Fruit fly (Drosophila melanogaster) whole organism, embryonic: Measurements from ENCODE around the gene Gs1l.

Source experiments
- B-H1 ChIP-seq: fragments of 200-800 bp; sonication (Bioruptor generic); IDR thresholded peaks from 3 replicates; pipeline ENCODE4 v1.3.6; 2022; ENCODE audit warnings: missing biosample characterization, missing genetic modification characterization
- Bteb2 ChIP-seq: fragments of 200-800 bp; sonication (Bioruptor generic); optimal IDR thresholded peaks from 2 replicates; lab custom pipeline; 2016; ENCODE audit warnings: missing biosample characterization, missing genetic modification characterization
- CG10209 ChIP-seq: fragments of 200-800 bp; sonication (Bioruptor generic); optimal IDR thresholded peaks from 3 replicates; lab custom pipeline; 2017; ENCODE audit warnings: missing biosample characterization, mild to moderate bottlenecking, missing genetic modification characterization, missing genetic modification reagents
- CG11398 ChIP-seq: fragments of 200-800 bp; sonication (Bioruptor generic); optimal IDR thresholded peaks from 2 replicates; lab custom pipeline; 2016; ENCODE audit warnings: missing biosample characterization, missing genetic modification characterization
- CG11504 ChIP-seq: fragments of 200-800 bp; sonication (Bioruptor generic); optimal IDR thresholded peaks from 3 replicates; lab custom pipeline; 2019; ENCODE audit warnings: missing biosample characterization, mild to moderate bottlenecking, missing genetic modification characterization, moderate library complexity
- CG12104 ChIP-seq: fragments of 200-800 bp; sonication (Bioruptor generic); optimal IDR thresholded peaks from 3 replicates; lab custom pipeline; 2016; ENCODE audit warnings: missing biosample characterization, missing genetic modification characterization
- CG12236 ChIP-seq: fragments of 200-800 bp; sonication (Bioruptor generic); optimal IDR thresholded peaks from 2 replicates; lab custom pipeline; 2016; ENCODE audit warnings: missing biosample characterization, missing genetic modification characterization
- CG17829 ChIP-seq: fragments of 200-800 bp; optimal IDR thresholded peaks from 2 replicates; lab custom pipeline; 2019; ENCODE audit warnings: missing biosample characterization, mild to moderate bottlenecking, missing genetic modification characterization, moderate library complexity
- CG1792 ChIP-seq: fragments of 200-800 bp; sonication (Bioruptor generic); optimal IDR thresholded peaks from 2 replicates; lab custom pipeline; 2016; ENCODE audit warnings: missing biosample characterization, missing genetic modification characterization
- CG32532 ChIP-seq: fragments of 200-800 bp; sonication (Bioruptor generic); IDR thresholded peaks from 2 replicates; pipeline ENCODE4 v1.3.6; 2022; ENCODE audit warnings: missing biosample characterization, missing genetic modification characterization
- CG32767 ChIP-seq: fragments of 200-800 bp; sonication (Bioruptor generic); IDR thresholded peaks from 2 replicates; pipeline ENCODE4 v1.3.6; 2022; ENCODE audit warnings: missing biosample characterization, missing genetic modification characterization
- CG4328 ChIP-seq: fragments of 200-800 bp; sonication (Bioruptor generic); optimal IDR thresholded peaks from 3 replicates; lab custom pipeline; 2017; ENCODE audit warnings: missing biosample characterization, missing genetic modification reagents, missing genetic modification characterization
- CG6254 ChIP-seq: fragments of 200-800 bp; sonication (Bioruptor generic); optimal IDR thresholded peaks from 3 replicates; lab custom pipeline; 2017; ENCODE audit warnings: mild to moderate bottlenecking, missing biosample characterization, missing genetic modification reagents, missing genetic modification characterization
- CG6765 ChIP-seq: fragments of 200-800 bp; sonication (Bioruptor generic); optimal IDR thresholded peaks from 3 replicates; lab custom pipeline; 2017; ENCODE audit warnings: missing biosample characterization, mild to moderate bottlenecking, missing genetic modification characterization
- CG7372 ChIP-seq: fragments of 200-800 bp; sonication (Bioruptor generic); IDR thresholded peaks from 2 replicates; pipeline ENCODE4 v1.3.6; 2022; ENCODE audit warnings: missing biosample characterization, missing genetic modification characterization
- CG8281 ChIP-seq: fragments of 200-800 bp; sonication (Bioruptor generic); optimal IDR thresholded peaks from 2 replicates; lab custom pipeline; 2018; ENCODE audit warnings: missing biosample characterization, mild to moderate bottlenecking, missing genetic modification characterization, moderate library complexity
- CG8290 ChIP-seq, 3 experiments: fragments of 200-800 bp; sonication (Bioruptor generic); optimal IDR thresholded peaks; 2 replicates each; lab custom pipeline; 2016 to 2019; ENCODE audit warnings: missing biosample characterization in 3 of 3, missing genetic modification characterization in 3 of 3, mild to moderate bottlenecking in 2 of 3, moderate library complexity in 1 of 3
- CG9215 ChIP-seq: fragments of 200-800 bp; sonication (Bioruptor generic); IDR thresholded peaks from 2 replicates; pipeline ENCODE4 v1.3.6; 2022; ENCODE audit warnings: missing biosample characterization, missing genetic modification characterization
- CG9876 ChIP-seq: fragments of 200-800 bp; sonication (Bioruptor generic); optimal IDR thresholded peaks from 2 replicates; lab custom pipeline; 2016; ENCODE audit warnings: missing biosample characterization, missing genetic modification characterization
- CTCF ChIP-seq: fragments of 200-800 bp; sonication (Bioruptor generic); optimal IDR thresholded peaks from 2 replicates; lab custom pipeline; 2017; ENCODE audit warnings: missing biosample characterization, mild to moderate bottlenecking, missing genetic modification characterization, moderate library complexity
- D19A ChIP-seq: fragments of 200-800 bp; optimal IDR thresholded peaks from 3 replicates; lab custom pipeline; 2019; ENCODE audit warnings: missing biosample characterization, mild to moderate bottlenecking, missing genetic modification characterization, moderate library complexity
- HHEX ChIP-seq: fragments of 200-800 bp; sonication (Bioruptor generic); optimal IDR thresholded peaks from 3 replicates; lab custom pipeline; 2017; ENCODE audit warnings: missing biosample characterization, mild to moderate bottlenecking, missing genetic modification characterization, missing genetic modification reagents
- HLH3B ChIP-seq: fragments of 200-800 bp; sonication (Bioruptor generic); IDR thresholded peaks from 2 replicates; pipeline ENCODE4 v1.3.6; 2022; ENCODE audit warnings: missing biosample characterization, missing genetic modification characterization
- Hand ChIP-seq: fragments of 200-800 bp; sonication (Bioruptor generic); optimal IDR thresholded peaks from 2 replicates; lab custom pipeline; 2017; ENCODE audit warnings: mild to moderate bottlenecking, missing biosample characterization, missing genetic modification reagents, missing genetic modification characterization
- HmgZ ChIP-seq: fragments of 200-800 bp; sonication (Bioruptor generic); optimal IDR thresholded peaks from 2 replicates; lab custom pipeline; 2018; ENCODE audit warnings: missing biosample characterization, mild to moderate bottlenecking, missing genetic modification characterization
- Hmr ChIP-seq: fragments of 200-800 bp; sonication (Bioruptor generic); optimal IDR thresholded peaks from 3 replicates; lab custom pipeline; 2017; ENCODE audit warnings: mild to moderate bottlenecking, missing biosample characterization, missing genetic modification reagents, missing genetic modification characterization
- Hsf ChIP-seq: fragments of 200-800 bp; sonication (Bioruptor generic); optimal IDR thresholded peaks from 3 replicates; lab custom pipeline; 2016; ENCODE audit warnings: missing biosample characterization, missing genetic modification characterization
- MESR4 ChIP-seq: fragments of 200-800 bp; sonication (Bioruptor generic); optimal IDR thresholded peaks from 2 replicates; lab custom pipeline; 2018; ENCODE audit warnings: missing biosample characterization, mild to moderate bottlenecking, missing genetic modification characterization, moderate library complexity
- NfI ChIP-seq: fragments of 200-800 bp; sonication (Bioruptor generic); optimal IDR thresholded peaks from 3 replicates; lab custom pipeline; 2018; ENCODE audit warnings: missing biosample characterization, mild to moderate bottlenecking, missing genetic modification characterization, moderate library complexity
- Opbp ChIP-seq: fragments of 200-800 bp; sonication (Bioruptor generic); IDR thresholded peaks from 3 replicates; pipeline ENCODE4 v1.3.6; 2022; ENCODE audit warnings: missing biosample characterization, missing genetic modification characterization; ENCODE audit not compliant: partially characterized antibody
- PHDP ChIP-seq: fragments of 200-800 bp; sonication (Bioruptor generic); optimal IDR thresholded peaks from 3 replicates; lab custom pipeline; 2018; ENCODE audit warnings: missing biosample characterization, mild to moderate bottlenecking, missing genetic modification characterization, moderate library complexity
- Pdp1 ChIP-seq, 2 experiments: fragments of 200-800 bp; sonication (Bioruptor generic); optimal IDR thresholded peaks; 3 replicates each; lab custom pipeline; 2016; ENCODE audit warnings: missing biosample characterization in 2 of 2, missing genetic modification characterization in 2 of 2, mild to moderate bottlenecking in 1 of 2, moderate library complexity in 1 of 2
- Sin3A ChIP-seq: fragments of >200 bp; optimal IDR thresholded peaks from 2 replicates; lab custom pipeline; 2018
- Tbp ChIP-seq: fragments of >200 bp; optimal IDR thresholded peaks from 2 replicates; lab custom pipeline; 2018; ENCODE audit warnings: missing biosample characterization, missing genetic modification characterization
- Vsx1 ChIP-seq: fragments of 200-800 bp; sonication (Bioruptor generic); optimal IDR thresholded peaks from 2 replicates; lab custom pipeline; 2017; ENCODE audit warnings: missing biosample characterization, mild to moderate bottlenecking, missing genetic modification characterization, missing genetic modification reagents
- Xbp1 ChIP-seq: fragments of 200-800 bp; sonication (Bioruptor generic); optimal IDR thresholded peaks from 3 replicates; lab custom pipeline; 2016; ENCODE audit warnings: missing biosample characterization, mild to moderate bottlenecking, missing genetic modification characterization
- ac ChIP-seq: fragments of 200-800 bp; sonication (Bioruptor generic); optimal IDR thresholded peaks from 3 replicates; lab custom pipeline; 2017; ENCODE audit warnings: missing biosample characterization, mild to moderate bottlenecking, missing genetic modification characterization
- ap ChIP-seq: fragments of 200-800 bp; sonication (Bioruptor generic); IDR thresholded peaks from 2 replicates; pipeline ENCODE4 v1.3.6; 2022; ENCODE audit warnings: missing biosample characterization, missing genetic modification characterization
- dimm ChIP-seq: fragments of 200-800 bp; sonication (Bioruptor generic); IDR thresholded peaks from 2 replicates; pipeline ENCODE4 v1.3.6; 2022; ENCODE audit warnings: missing biosample characterization, missing genetic modification characterization
- fd64A ChIP-seq: fragments of 200-800 bp; sonication (Bioruptor generic); optimal IDR thresholded peaks from 3 replicates; lab custom pipeline; 2018; ENCODE audit warnings: missing biosample characterization, mild to moderate bottlenecking, missing genetic modification characterization
- gfzf ChIP-seq: fragments of 200-800 bp; sonication (Bioruptor generic); optimal IDR thresholded peaks from 2 replicates; lab custom pipeline; 2016; ENCODE audit warnings: missing biosample characterization, mild to moderate bottlenecking, missing genetic modification characterization, moderate library complexity
- gt ChIP-seq: fragments of 200-800 bp; sonication (Bioruptor generic); IDR thresholded peaks from 2 replicates; pipeline ENCODE4 v1.3.6; 2022; ENCODE audit warnings: missing biosample characterization, missing genetic modification characterization
- nau ChIP-seq: fragments of 200-800 bp; sonication (Bioruptor generic); optimal IDR thresholded peaks from 3 replicates; lab custom pipeline; 2017; ENCODE audit warnings: missing biosample characterization, mild to moderate bottlenecking, missing genetic modification characterization, missing genetic modification reagents
- run ChIP-seq: fragments of 200-800 bp; sonication (Bioruptor generic); optimal IDR thresholded peaks from 3 replicates; lab custom pipeline; 2018; ENCODE audit warnings: missing biosample characterization, mild to moderate bottlenecking, missing genetic modification characterization
- salm ChIP-seq: fragments of 200-800 bp; sonication (Bioruptor generic); optimal IDR thresholded peaks from 2 replicates; lab custom pipeline; 2018; ENCODE audit warnings: missing biosample characterization, mild to moderate bottlenecking, missing genetic modification characterization
- sisA ChIP-seq: fragments of 200-800 bp; sonication (Bioruptor generic); IDR thresholded peaks from 2 replicates; pipeline ENCODE4 v1.3.6; 2022; ENCODE audit warnings: missing biosample characterization, missing genetic modification characterization
- slou ChIP-seq: fragments of 200-800 bp; sonication (Bioruptor generic); optimal IDR thresholded peaks from 3 replicates; lab custom pipeline; 2016; ENCODE audit warnings: missing biosample characterization, missing genetic modification characterization
- sob ChIP-seq: fragments of 200-800 bp; sonication (Bioruptor generic); IDR thresholded peaks from 2 replicates; pipeline ENCODE4 v1.3.6; 2022; ENCODE audit warnings: missing biosample characterization, missing genetic modification characterization
- tgo ChIP-seq: fragments of 200-800 bp; sonication (Bioruptor generic); IDR thresholded peaks from 3 replicates; pipeline ENCODE4 v1.3.6; 2022; ENCODE audit warnings: missing biosample characterization, missing genetic modification characterization
- tin ChIP-seq: fragments of 200-800 bp; sonication (Bioruptor generic); optimal IDR thresholded peaks from 3 replicates; lab custom pipeline; 2016; ENCODE audit warnings: missing biosample characterization, missing genetic modification characterization
- tx ChIP-seq: fragments of 200-800 bp; sonication (Bioruptor generic); optimal IDR thresholded peaks from 2 replicates; lab custom pipeline; 2016; ENCODE audit warnings: missing biosample characterization, missing genetic modification characterization
- vfl ChIP-seq: fragments of 200-800 bp; sonication (Bioruptor generic); optimal IDR thresholded peaks from 2 replicates; lab custom pipeline; 2016; ENCODE audit warnings: missing biosample characterization, missing genetic modification characterization

The Gs1l gene

DNA sequence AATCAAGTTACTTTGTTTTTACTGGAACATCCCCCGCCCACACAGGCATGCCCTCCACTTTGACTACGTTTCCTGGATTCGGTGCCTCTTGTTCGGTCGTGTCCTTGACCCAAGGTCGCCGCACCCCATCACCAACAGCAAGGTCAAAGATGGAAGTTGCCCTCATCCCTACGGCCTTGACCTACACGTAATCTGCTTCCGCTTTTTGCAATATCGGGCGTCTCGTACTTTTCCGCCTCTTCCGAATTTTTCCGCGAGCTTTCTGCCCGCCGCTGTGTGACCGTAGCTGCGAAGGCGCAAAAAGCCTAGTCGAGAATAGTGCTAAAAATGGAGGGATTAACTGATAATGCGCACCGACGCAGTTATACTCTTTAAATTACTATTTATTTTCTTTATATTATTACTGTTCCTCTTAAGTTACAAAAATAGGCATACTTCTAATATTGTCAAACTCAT is at the start of gene Gs1l (continued):
- TF ChIP-seq CG32767 (no peak), NfI (GFP tag; lab: Kevin White, UChicago) (peak; percentile 14), ac (GFP tag; lab: Kevin White, UChicago) (no peak), CG1792 (GFP tag; lab: Kevin White, UChicago) (no peak), Pdp1 (GFP tag; optimal IDR thresholded peaks at IDR 0.05; lab: Kevin White, UChicago) (peak in 1 of 2 experiments; percentile 11), HmgZ (tag; lab: Kevin White, UChicago) (no peak), CG9876 (no peak), slou (GFP tag; lab: Kevin White, UChicago) (no peak), CG11504 (tag; lab: Kevin White, UChicago) (peak; percentile 17), Vsx1 (GFP tag; lab: Kevin White, UChicago) (no peak), sisA (GFP tag; lab: Robert Waterston, UW) (no peak), run (no peak), gfzf (peak; percentile 75), Opbp (GFP tag; lab: Robert Waterston, UW) (0 out of 3 replicates have a peak, but pooled peaks have one; percentile 11), Xbp1 (no peak), CG11398 (GFP tag; lab: Kevin White, UChicago) (no peak), vfl (GFP tag; lab: Kevin White, UChicago) (no peak), Tbp (GFP tag; lab: Kevin White, UChicago) (no peak), ap (GFP tag; lab: Robert Waterston, UW) (no peak), CG8281 (no peak), Hsf (GFP tag; lab: Kevin White, UChicago) (no peak), CG9215 (no peak), D19A (tag; lab: Kevin White, UChicago) (peak; percentile 99), HHEX (no peak), salm (no peak), gt (GFP tag; lab: Robert Waterston, UW) (no peak), nau (no peak), CG6765 (GFP tag; lab: Kevin White, UChicago) (no peak), Sin3A (lab: Kevin White, UChicago) (no peak), dimm (GFP tag; lab: Robert Waterston, UW) (no peak), fd64A (GFP tag; lab: Kevin White, UChicago) (no peak), CG10209 (no peak), CG32532 (peak; percentile 33; the same call in 1 of the 2 replicates), sob (GFP tag; lab: Robert Waterston, UW) (peak; percentile 38; the same call in 1 of the 2 replicates), tgo (GFP tag; lab: Robert Waterston, UW) (no peak), Hmr (GFP tag; lab: Kevin White, UChicago) (no peak), PHDP (tag; lab: Kevin White, UChicago) (peak; percentile 30), Hand (GFP tag; lab: Kevin White, UChicago) (no peak), CG17829 (tag; lab: Kevin White, UChicago) (no peak), CG12104 (GFP tag; lab: Kevin White, UChicago) (no peak), CTCF (GFP tag; lab: Kevin White, UChicago) (no peak), MESR4 (GFP tag; lab: Kevin White, UChicago) (peak; percentile 35), tin (GFP tag; lab: Kevin White, UChicago) (no peak), CG7372 (GFP tag; lab: Robert Waterston, UW) (no peak), HLH3B (GFP tag; lab: Robert Waterston, UW) (no peak), tx (no peak), CG4328 (no peak), CG12236 (GFP tag; lab: Kevin White, UChicago) (no peak), Bteb2 (GFP tag; lab: Kevin White, UChicago) (no peak), CG8290 (GFP tag; optimal IDR thresholded peaks at IDR 0.05; lab: Kevin White, UChicago) (no peak), CG8290 (tag; optimal IDR thresholded peaks at IDR 0.05; lab: Kevin White, UChicago) (peak in 1 of 2 experiments; percentile 49), CG6254 (GFP tag; lab: Kevin White, UChicago) (no peak), B-H1 (GFP tag; lab: Robert Waterston, UW) (no peak)
